Worm (Caenorhabditis elegans): ENCODE data around the gene B0024.4.

ce11 chrV:10333843-10334242 lies 36.6 kb downstream of the B0024.4 start:
- TF ChIP-seq zag-1 (tag; optimal IDR thresholded peaks at IDR 0.05) (no peak), nhr-237 (tag; optimal IDR thresholded peaks at IDR 0.05) (no peak), blmp-1 (tag; optimal IDR thresholded peaks at IDR 0.05; ENCODE audit: insufficient read depth) (no peak), ZK546.5 (tag; optimal IDR thresholded peaks at IDR 0.05) (no peak)

All from whole organism, L2 larva.